Fruit fly (Drosophila melanogaster): ENCODE results near the gene Rfx.
"Not testable (repeated sequence)": the region's sequence is repeated elsewhere in the genome, so short reads cannot be mapped to it uniquely, and the experiment has no call there.

dm6 chr3R:10348461-10348860 lies 29.4 kb downstream of the Rfx start, which contains the start of gene CG31406:
- not testable (repeated sequence) for TF ChIP-seq tai (GFP tag; optimal IDR thresholded peaks at IDR 0.05); pan (optimal IDR thresholded peaks at IDR 0.05); sv (GFP tag; optimal IDR thresholded peaks at IDR 0.05); br (GFP tag; optimal IDR thresholded peaks at IDR 0.05); sage (GFP tag; optimal IDR thresholded peaks at IDR 0.05); OdsH (GFP tag; optimal IDR thresholded peaks at IDR 0.05); usp (GFP tag; optimal IDR thresholded peaks at IDR 0.05); CrebA (GFP tag; optimal IDR thresholded peaks at IDR 0.05; ENCODE audit: borderline replicate concordance); Jra (GFP tag; optimal IDR thresholded peaks at IDR 0.05); Mio (GFP tag; optimal IDR thresholded peaks at IDR 0.05); psq (GFP tag; optimal IDR thresholded peaks at IDR 0.05); Myc (optimal IDR thresholded peaks at IDR 0.05); HLH106 (tag; optimal IDR thresholded peaks at IDR 0.05)

Data from whole organism, wandering third instar larva.